Fruit fly (Drosophila melanogaster) whole organism, embryonic: ENCODE data around the gene r2d2.

Experiments used
- Atf3 ChIP-seq: fragments of 200-800 bp; sonication (Bioruptor generic); optimal IDR thresholded peaks from 3 replicates; lab custom pipeline; 2016; ENCODE audit warnings: missing biosample characterization, missing genetic modification characterization
- CG18619 ChIP-seq: fragments of 200-800 bp; sonication (Bioruptor generic); optimal IDR thresholded peaks from 3 replicates; lab custom pipeline; 2017; ENCODE audit warnings: missing biosample characterization, mild to moderate bottlenecking, missing genetic modification characterization
- CG3838 ChIP-seq: fragments of 200-800 bp; sonication (Bioruptor generic); optimal IDR thresholded peaks from 3 replicates; lab custom pipeline; 2016; ENCODE audit warnings: missing biosample characterization, missing genetic modification characterization
- CG4360 ChIP-seq: fragments of 200-800 bp; sonication (Bioruptor generic); IDR thresholded peaks from 2 replicates; pipeline ENCODE4 v1.3.6; 2022; ENCODE audit warnings: missing biosample characterization, missing genetic modification characterization
- Hr78 ChIP-seq, 2 experiments: fragments of 200-800 bp in 1 of 2; fragments of >200 bp in 1 of 2; sonication (Bioruptor generic) in 1 of 2; optimal IDR thresholded peaks; 2 replicates each; lab custom pipeline; 2017 to 2019; ENCODE audit warnings: missing biosample characterization in 2 of 2, missing genetic modification characterization in 2 of 2, mild to moderate bottlenecking in 1 of 2, moderate library complexity in 1 of 2
- Sox100B ChIP-seq: fragments of 200-800 bp; sonication (Bioruptor generic); optimal IDR thresholded peaks from 3 replicates; lab custom pipeline; 2018; ENCODE audit warnings: missing biosample characterization, mild to moderate bottlenecking, missing genetic modification characterization
- crc ChIP-seq: fragments of 200-800 bp; sonication (Bioruptor generic); optimal IDR thresholded peaks from 2 replicates; lab custom pipeline; 2016; ENCODE audit warnings: missing biosample characterization, missing genetic modification characterization
- insv ChIP-seq, 2 experiments: fragments of 200-800 bp; sonication (Bioruptor generic); optimal IDR thresholded peaks; 3 replicates each; lab custom pipeline; 2016 to 2018; ENCODE audit warnings: missing biosample characterization in 2 of 2, missing genetic modification characterization in 2 of 2
- org-1 ChIP-seq: fragments of 200-800 bp; sonication (Bioruptor generic); optimal IDR thresholded peaks from 2 replicates; lab custom pipeline; 2017; ENCODE audit warnings: missing biosample characterization, missing genetic modification characterization
- prd ChIP-seq, 3 experiments: fragments of >200 bp in 2 of 3; fragments of 200-800 bp in 1 of 3; sonication (Bioruptor generic) in 1 of 3; optimal IDR thresholded peaks in 2 of 3; IDR thresholded peaks in 1 of 3; 2 replicates in 2 of 3; 3 replicates in 1 of 3; pipeline versions ENCODE4 v1.3.6 to Lab custom; 2017 to 2022; ENCODE audit warnings: missing biosample characterization in 1 of 3, missing genetic modification characterization in 1 of 3
- trem ChIP-seq: fragments of 200-800 bp; optimal IDR thresholded peaks from 3 replicates; lab custom pipeline; 2019; ENCODE audit warnings: missing biosample characterization, mild to moderate bottlenecking, missing genetic modification characterization, moderate library complexity

dm6 chr2L:7850406-7850805 lies 50.5 kb downstream of the r2d2 start:
- TF ChIP-seq insv (GFP tag; optimal IDR thresholded peaks at IDR 0.05; lab: Kevin White, UChicago) (no peak), CG3838 (GFP tag; lab: Kevin White, UChicago) (no peak), CG18619 (GFP tag; lab: Kevin White, UChicago) (no peak), Atf3 (GFP tag; lab: Kevin White, UChicago) (no peak), prd (optimal IDR thresholded peaks at IDR 0.05; lab: Kevin White, UChicago) (no peak), prd (GFP tag; IDR thresholded peaks at IDR 0.05; lab: Robert Waterston, UW) (no peak), Sox100B (GFP tag; lab: Kevin White, UChicago) (no peak), CG4360 (GFP tag; lab: Robert Waterston, UW) (no peak), org-1 (no peak), Hr78 (GFP tag; optimal IDR thresholded peaks at IDR 0.05; lab: Kevin White, UChicago) (no peak), crc (GFP tag; lab: Kevin White, UChicago) (no peak), trem (tag; lab: Kevin White, UChicago) (no peak)
